Worm (Caenorhabditis elegans) whole organism, early embryonic: ENCODE results near the gene dnj-9.

ENCODE experiments used
- B0310.2 ChIP-seq: sonication (generic microtip); optimal IDR thresholded peaks from 2 replicates; lab custom pipeline; 2016; ENCODE audit warnings: mild to moderate bottlenecking, missing genetic modification characterization, missing compliant biosample characterization
- F13C5.2 ChIP-seq: sonication (generic microtip); optimal IDR thresholded peaks from 2 replicates; lab custom pipeline; 2017; ENCODE audit warnings: mild to moderate bottlenecking, missing genetic modification characterization, inconsistent platforms, missing compliant biosample characterization
- aly-1 ChIP-seq: sonication (generic microtip); optimal IDR thresholded peaks from 2 replicates; lab custom pipeline; 2016; ENCODE audit warnings: missing genetic modification characterization, missing compliant biosample characterization
- ama-1 ChIP-seq: fragments of 150-350 bp; optimal IDR thresholded peaks from 2 replicates; lab custom pipeline; 2014
- ceh-13 ChIP-seq: fragments of 200-800 bp; sonication (Bioruptor generic); optimal IDR thresholded peaks from 2 replicates; lab custom pipeline; 2018; ENCODE audit warnings: mild to moderate bottlenecking, missing genetic modification characterization, missing compliant biosample characterization
- ceh-36 ChIP-seq: sonication (generic microtip); optimal IDR thresholded peaks from 2 replicates; lab custom pipeline; 2016; ENCODE audit warnings: missing genetic modification characterization, inconsistent platforms, missing compliant biosample characterization
- ets-7 ChIP-seq: sonication (generic microtip); optimal IDR thresholded peaks from 2 replicates; lab custom pipeline; 2016; ENCODE audit warnings: missing genotype, missing genetic modification characterization, missing compliant biosample characterization
- flt-1 ChIP-seq: fragments of 200-800 bp; sonication (Bioruptor generic); IDR thresholded peaks from 2 replicates; pipeline ENCODE4 v1.3.6; 2022; ENCODE audit warnings: missing genetic modification characterization, missing compliant biosample characterization
- hmbx-1 ChIP-seq: sonication (generic microtip); optimal IDR thresholded peaks from 2 replicates; lab custom pipeline; 2016; ENCODE audit warnings: mild to moderate bottlenecking, missing genetic modification characterization, missing compliant biosample characterization
- hmg-4 ChIP-seq: fragments of 200-800 bp; sonication (Bioruptor generic); optimal IDR thresholded peaks from 2 replicates; lab custom pipeline; 2018; ENCODE audit warnings: mild to moderate bottlenecking, missing genetic modification characterization, missing compliant biosample characterization
- hnd-1 ChIP-seq: sonication (generic microtip); optimal IDR thresholded peaks from 2 replicates; lab custom pipeline; 2016; ENCODE audit warnings: missing genetic modification characterization, missing compliant biosample characterization
- pes-1 ChIP-seq: fragments of 200-800 bp; sonication (Bioruptor generic); IDR thresholded peaks from 2 replicates; pipeline ENCODE4 v1.3.6; 2022; ENCODE audit warnings: missing genetic modification reagents, missing genetic modification characterization, missing compliant biosample characterization
- scrt-1 ChIP-seq: fragments of 200-800 bp; sonication (Bioruptor generic); IDR thresholded peaks from 2 replicates; pipeline ENCODE4 v1.3.6; 2022; ENCODE audit warnings: missing genetic modification characterization, missing compliant biosample characterization
- sea-1 ChIP-seq: fragments of 200-800 bp; sonication (Bioruptor generic); conservative IDR thresholded peaks from 2 replicates; pipeline ENCODE4 v1.3.6; 2022; ENCODE audit warnings: missing genetic modification characterization, missing compliant biosample characterization
- tbx-11 ChIP-seq: fragments of 200-800 bp; sonication (Bioruptor generic); IDR thresholded peaks from 2 replicates; pipeline ENCODE4 v1.3.6; 2022; ENCODE audit warnings: missing genetic modification characterization, missing compliant biosample characterization
- tbx-37 ChIP-seq: fragments of 200-800 bp; sonication (Bioruptor generic); conservative IDR thresholded peaks from 2 replicates; pipeline ENCODE4 v1.3.6; 2022; ENCODE audit warnings: missing genetic modification reagents, missing genetic modification characterization, missing compliant biosample characterization
- tra-4 ChIP-seq: sonication (generic microtip); optimal IDR thresholded peaks from 2 replicates; lab custom pipeline; 2017; ENCODE audit warnings: missing genetic modification characterization, missing compliant biosample characterization

The dnj-9 gene

ce11 chrII:4851594-4852106, at the start of gene dnj-9:
Gene dnj-9 (plus strand): TSS chrII:4852056.
- TF ChIP-seq tbx-11 (GFP tag; lab: Robert Waterston, UW) (no peak), sea-1 (GFP tag; lab: Robert Waterston, UW) (no peak), pes-1 (GFP tag; lab: Robert Waterston, UW) (peak; percentile 48; the same call in 1 of the 2 replicates), ama-1 (lab: Kevin White, UChicago) (no peak), tra-4 (tag; lab: Kevin White, UChicago) (no peak), ceh-13 (GFP tag; lab: Kevin White, UChicago) (no peak), hmg-4 (no peak), aly-1 (tag; lab: Kevin White, UChicago) (no peak), ets-7 (tag; lab: Kevin White, UChicago) (no peak), hmbx-1 (tag; lab: Kevin White, UChicago) (peak; percentile 29), ceh-36 (tag; lab: Kevin White, UChicago) (peak; percentile 30), tbx-37 (GFP tag; lab: Robert Waterston, UW) (0 out of 2 replicates have a peak, but pooled peaks have one; percentile 31), F13C5.2 (tag; lab: Kevin White, UChicago) (peak; percentile 68), flt-1 (GFP tag; lab: Robert Waterston, UW) (peak; percentile 62; the same call in 1 of the 2 replicates), B0310.2 (tag; lab: Kevin White, UChicago) (no peak), hnd-1 (peak; percentile 32), scrt-1 (peak; percentile 59; the same call in 1 of the 2 replicates)

ce11 chrII:4802917-4803316, 48.9 kb upstream of the dnj-9 start:
- TF ChIP-seq aly-1 (tag; lab: Kevin White, UChicago): no peak
- no peak for TF ChIP-seq ets-7 (tag; lab: Kevin White, UChicago)
- TF ChIP-seq hmbx-1 (tag; lab: Kevin White, UChicago): no peak
- no peak for TF ChIP-seq flt-1 (GFP tag; lab: Robert Waterston, UW)
- TF ChIP-seq hmg-4: no peak
- TF ChIP-seq tbx-11 (GFP tag; lab: Robert Waterston, UW): no peak
- no peak for TF ChIP-seq B0310.2 (tag; lab: Kevin White, UChicago)
- no peak for TF ChIP-seq scrt-1
- no peak for TF ChIP-seq pes-1 (GFP tag; lab: Robert Waterston, UW)
- no peak for TF ChIP-seq sea-1 (GFP tag; lab: Robert Waterston, UW)
- no peak for TF ChIP-seq tbx-37 (GFP tag; lab: Robert Waterston, UW)
- TF ChIP-seq F13C5.2 (tag; lab: Kevin White, UChicago): no peak
- no peak for TF ChIP-seq ceh-13 (GFP tag; lab: Kevin White, UChicago)
- TF ChIP-seq hnd-1: no peak
- no peak for TF ChIP-seq ceh-36 (tag; lab: Kevin White, UChicago)
- TF ChIP-seq ama-1 (lab: Kevin White, UChicago): no peak
- TF ChIP-seq tra-4 (tag; lab: Kevin White, UChicago): no peak

ce11 chrII:4805799-4806198, 46.1 kb upstream of the dnj-9 start:
- TF ChIP-seq tbx-37 (GFP tag; lab: Robert Waterston, UW) (no peak), B0310.2 (tag; lab: Kevin White, UChicago) (no peak), ceh-36 (tag; lab: Kevin White, UChicago) (no peak), flt-1 (GFP tag; lab: Robert Waterston, UW) (no peak), ceh-13 (GFP tag; lab: Kevin White, UChicago) (no peak), tra-4 (tag; lab: Kevin White, UChicago) (no peak), pes-1 (GFP tag; lab: Robert Waterston, UW) (no peak), ama-1 (lab: Kevin White, UChicago) (no peak), aly-1 (tag; lab: Kevin White, UChicago) (no peak), scrt-1 (no peak), ets-7 (tag; lab: Kevin White, UChicago) (no peak), hnd-1 (no peak), hmbx-1 (tag; lab: Kevin White, UChicago) (no peak), sea-1 (GFP tag; lab: Robert Waterston, UW) (no peak)

ce11 chrII:4806261-4806660, 45.6 kb upstream of the dnj-9 start:
- no peak for TF ChIP-seq hmbx-1 (tag; lab: Kevin White, UChicago)
- TF ChIP-seq B0310.2 (tag; lab: Kevin White, UChicago): no peak
- no peak for TF ChIP-seq ceh-36 (tag; lab: Kevin White, UChicago)
- TF ChIP-seq F13C5.2 (tag; lab: Kevin White, UChicago): no peak
- TF ChIP-seq ceh-13 (GFP tag; lab: Kevin White, UChicago): no peak
- no peak for TF ChIP-seq tbx-37 (GFP tag; lab: Robert Waterston, UW)
- TF ChIP-seq ama-1 (lab: Kevin White, UChicago): no peak

ce11 chrII:4806726-4807125, 45.1 kb upstream of the dnj-9 start:
- TF ChIP-seq sea-1 (GFP tag; lab: Robert Waterston, UW) (no peak), F13C5.2 (tag; lab: Kevin White, UChicago) (no peak), aly-1 (tag; lab: Kevin White, UChicago) (no peak), pes-1 (GFP tag; lab: Robert Waterston, UW) (no peak), hnd-1 (no peak), tra-4 (tag; lab: Kevin White, UChicago) (no peak), ceh-36 (tag; lab: Kevin White, UChicago) (no peak), tbx-37 (GFP tag; lab: Robert Waterston, UW) (no peak), flt-1 (GFP tag; lab: Robert Waterston, UW) (no peak), tbx-11 (GFP tag; lab: Robert Waterston, UW) (no peak), ets-7 (tag; lab: Kevin White, UChicago) (no peak), ama-1 (lab: Kevin White, UChicago) (no peak), hmbx-1 (tag; lab: Kevin White, UChicago) (no peak), hmg-4 (no peak), ceh-13 (GFP tag; lab: Kevin White, UChicago) (no peak), B0310.2 (tag; lab: Kevin White, UChicago) (no peak), scrt-1 (no peak)

ce11 chrII:4811986-4812385, 39.9 kb upstream of the dnj-9 start, which contains the start of gene rig-6:
Gene rig-6 (minus strand): TSS chrII:4812086.
- TF ChIP-seq tbx-37 (GFP tag; lab: Robert Waterston, UW) (no peak), hmg-4 (no peak), tra-4 (tag; lab: Kevin White, UChicago) (no peak), hmbx-1 (tag; lab: Kevin White, UChicago) (no peak), ceh-13 (GFP tag; lab: Kevin White, UChicago) (no peak), flt-1 (GFP tag; lab: Robert Waterston, UW) (no peak), ama-1 (lab: Kevin White, UChicago) (no peak), scrt-1 (no peak), aly-1 (tag; lab: Kevin White, UChicago) (no peak), ets-7 (tag; lab: Kevin White, UChicago) (no peak), pes-1 (GFP tag; lab: Robert Waterston, UW) (no peak), hnd-1 (no peak), B0310.2 (tag; lab: Kevin White, UChicago) (no peak), F13C5.2 (tag; lab: Kevin White, UChicago) (no peak), tbx-11 (GFP tag; lab: Robert Waterston, UW) (no peak), sea-1 (GFP tag; lab: Robert Waterston, UW) (no peak), ceh-36 (tag; lab: Kevin White, UChicago) (no peak)
